Worm (Caenorhabditis elegans): ENCODE results near the gene inft-2.

DNA sequence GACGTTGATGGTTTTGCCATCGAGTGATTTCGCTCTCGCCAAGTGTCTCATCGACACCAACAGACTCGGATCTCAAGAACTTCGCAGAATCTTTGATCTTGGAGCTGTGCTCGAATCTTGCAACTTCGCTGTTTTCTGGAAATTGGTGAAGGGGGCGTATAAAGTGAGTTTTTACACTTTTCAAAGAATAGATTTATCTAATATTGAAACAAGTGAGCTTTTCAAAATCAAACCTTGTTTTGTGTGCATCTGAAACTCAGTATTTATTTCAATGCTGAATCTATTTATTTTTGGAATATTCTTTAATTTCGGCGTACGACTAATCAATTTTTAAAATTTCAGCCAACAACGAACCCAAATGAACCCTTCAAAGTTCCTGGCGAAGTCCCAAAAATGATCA lies 47.9 kb upstream of the inft-2 start:
- TF ChIP-seq nhr-77 (tag; optimal IDR thresholded peaks at IDR 0.05) = no peak
- TF ChIP-seq fos-1 (tag; optimal IDR thresholded peaks at IDR 0.05) = no peak
- no peak for TF ChIP-seq egl-27 (tag; optimal IDR thresholded peaks at IDR 0.05)
- no peak for TF ChIP-seq nhr-11 (tag; optimal IDR thresholded peaks at IDR 0.05)
- no peak for TF ChIP-seq ztf-11 (tag; optimal IDR thresholded peaks at IDR 0.05)
- no peak for TF ChIP-seq sma-3 (GFP tag; optimal IDR thresholded peaks at IDR 0.05)
- TF ChIP-seq mab-5 (tag; optimal IDR thresholded peaks at IDR 0.05) = no peak
- TF ChIP-seq nhr-12 (tag; optimal IDR thresholded peaks at IDR 0.05) = no peak

All from whole organism, L2 larva.